Fruit fly (Drosophila melanogaster): ENCODE results near the gene tsg.

dm6 chrX:12017815-12018439 is 29.2 kb upstream of the tsg start, which contains the start of gene Chrac-16:
- TF ChIP-seq CTCF (optimal IDR thresholded peaks at IDR 0.05) (no peak), CG8478 (optimal IDR thresholded peaks at IDR 0.05) (no peak)
